Fruit fly (Drosophila melanogaster): ENCODE data around the gene Gdap1.
A peak's percentile ranks its signal among the peaks of the same experiment; 100 is the strongest.

Gene Gdap1

DNA sequence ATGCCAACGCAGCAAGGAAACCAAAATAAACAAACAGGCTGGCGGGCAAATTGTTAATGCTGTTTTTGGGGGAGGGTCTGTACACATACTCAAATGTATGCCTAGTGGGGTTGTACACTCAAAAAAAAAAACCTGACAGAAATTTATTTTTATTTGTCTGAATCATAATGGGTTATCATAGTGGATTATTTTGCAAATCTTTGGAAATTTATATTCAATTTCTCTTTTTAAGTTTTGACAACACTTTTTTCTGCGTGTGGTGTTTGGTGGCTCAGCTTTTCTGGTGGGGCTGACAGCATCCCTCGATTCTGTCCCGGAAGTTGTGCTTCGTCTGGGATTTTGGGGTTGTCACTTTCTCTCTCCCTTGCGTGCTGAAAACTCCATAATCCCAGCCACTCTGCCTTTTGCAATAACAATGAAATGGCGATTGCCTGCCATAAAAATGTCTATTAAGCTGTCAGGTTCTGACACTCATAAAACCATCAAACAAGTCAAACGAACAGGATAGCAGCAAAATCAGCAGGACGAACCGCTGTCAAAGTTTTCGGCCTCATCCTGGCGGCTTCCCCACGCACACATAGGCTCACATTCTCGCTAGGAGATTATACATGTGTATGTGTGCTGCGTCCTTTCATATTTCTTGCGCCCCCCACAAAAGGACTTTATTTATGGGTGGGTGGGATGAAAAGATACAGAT is 13.3 kb downstream of the Gdap1 start (continued):
- TF ChIP-seq CG6654 (GFP tag; optimal IDR thresholded peaks at IDR 0.05) = peak; percentile 40
- peak; percentile 74 for TF ChIP-seq ERR (GFP tag; optimal IDR thresholded peaks at IDR 0.05)
- TF ChIP-seq ken (GFP tag; IDR thresholded peaks at IDR 0.05) = peak; percentile 85
- TF ChIP-seq Hr51 (GFP tag; optimal IDR thresholded peaks at IDR 0.05) = peak; percentile 54 to 85
- no peak for TF ChIP-seq CG17186 (GFP tag; optimal IDR thresholded peaks at IDR 0.05)

DNA sequence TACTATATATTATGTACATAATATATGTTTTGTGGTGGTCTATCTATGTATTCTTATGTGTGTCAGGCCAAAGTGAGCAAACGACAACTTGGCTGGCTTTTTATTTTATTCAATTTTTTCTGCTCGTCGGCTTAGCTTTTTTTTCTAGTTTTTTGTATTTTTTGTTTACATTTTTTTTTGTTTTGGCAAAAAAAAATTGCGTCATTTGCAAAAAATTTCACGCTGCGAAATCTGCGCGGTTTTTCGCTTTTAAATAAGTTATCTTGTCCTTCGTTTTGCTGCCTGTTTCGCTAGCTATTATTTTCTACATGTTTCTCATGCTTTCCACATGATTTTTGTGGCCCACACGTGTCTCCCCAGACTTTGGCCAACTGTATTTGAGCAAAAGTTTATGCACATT is 30.7 kb downstream of the Gdap1 start:
- TF ChIP-seq slbo (GFP tag; IDR thresholded peaks at IDR 0.05) (no peak), CG10321 (GFP tag; IDR thresholded peaks at IDR 0.05) (no peak), CG11456 (GFP tag; IDR thresholded peaks at IDR 0.05) (no peak), CkIIα-i1 (GFP tag; IDR thresholded peaks at IDR 0.05) (no peak), Ets65A (GFP tag) (peak; percentile 23)

DNA sequence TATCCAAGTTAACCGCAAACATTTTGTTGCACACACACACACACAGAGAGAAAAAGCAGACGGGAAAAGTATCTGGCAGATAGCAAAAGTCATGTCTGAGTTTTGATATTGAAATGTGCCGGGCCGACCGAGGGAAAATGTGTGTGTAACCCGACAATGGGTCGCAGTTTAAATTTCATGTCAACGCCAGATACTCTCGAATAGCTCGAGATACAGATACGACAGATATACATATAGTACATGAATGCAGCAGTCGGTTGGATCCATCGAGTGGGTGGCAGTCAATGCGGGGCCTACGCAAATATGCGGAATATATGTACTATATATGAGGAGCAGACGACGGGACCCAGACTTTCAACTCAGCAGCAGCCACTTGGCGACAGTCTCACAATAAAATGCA is 34.3 kb downstream of the Gdap1 start:
- TF ChIP-seq Med (GFP tag) (peak; percentile 64), CG8924 (tag; optimal IDR thresholded peaks at IDR 0.05) (no peak)

DNA sequence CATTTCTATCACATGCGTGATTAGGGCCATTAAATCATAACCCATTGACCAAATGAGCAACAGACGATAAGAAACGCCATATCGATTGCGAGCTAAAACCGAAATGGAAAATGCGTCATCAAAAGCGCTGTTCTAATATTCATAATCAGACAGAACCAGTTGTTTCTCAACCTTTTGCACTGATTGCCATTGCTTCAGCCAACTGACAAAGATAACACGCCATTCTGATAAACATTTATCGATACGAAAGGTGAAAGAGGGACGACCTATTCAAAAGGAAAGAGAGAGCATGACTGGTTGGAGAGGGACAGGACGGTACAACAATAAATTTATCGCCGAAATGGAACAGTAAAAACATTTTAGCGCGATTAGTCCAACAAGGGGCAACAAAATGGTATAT is 35.0 kb downstream of the Gdap1 start:
- TF ChIP-seq CG6765 (GFP tag; optimal IDR thresholded peaks at IDR 0.05) (no peak), CG34376 (GFP tag; optimal IDR thresholded peaks at IDR 0.05) (peak; percentile 34), CG15479 (GFP tag; optimal IDR thresholded peaks at IDR 0.05) (peak; percentile 68), lab (GFP tag; optimal IDR thresholded peaks at IDR 0.05) (peak; percentile 59), cwo (GFP tag; optimal IDR thresholded peaks at IDR 0.05) (peak; percentile 40), Hr78 (GFP tag; optimal IDR thresholded peaks at IDR 0.05) (peak in 1 of 2 experiments; percentile 60), CG5180 (GFP tag; optimal IDR thresholded peaks at IDR 0.05) (no peak), sc (optimal IDR thresholded peaks at IDR 0.05) (no peak), sc (GFP tag; optimal IDR thresholded peaks at IDR 0.05) (no peak), grn (GFP tag; optimal IDR thresholded peaks at IDR 0.05) (peak; percentile 62), caup (GFP tag; optimal IDR thresholded peaks at IDR 0.05; ENCODE audit: severe bottlenecking) (peak; percentile 27), Pdp1 (GFP tag; optimal IDR thresholded peaks at IDR 0.05) (peak in 1 of 2 experiments; percentile 13), exex (tag; optimal IDR thresholded peaks at IDR 0.05) (peak; percentile 88), sd (tag; optimal IDR thresholded peaks at IDR 0.05) (peak; percentile 53), sug (tag; optimal IDR thresholded peaks at IDR 0.05) (peak; percentile 63), crp (GFP tag; optimal IDR thresholded peaks at IDR 0.05) (no peak), Ets65A (GFP tag) (peak; percentile 72), mirr (GFP tag; optimal IDR thresholded peaks at IDR 0.05) (peak; percentile 92), sens-2 (GFP tag; IDR thresholded peaks at IDR 0.05) (peak; percentile 35; the same call in 1 of the 2 replicates), CG30403 (GFP tag; optimal IDR thresholded peaks at IDR 0.05) (no peak), sim (GFP tag; IDR thresholded peaks at IDR 0.05) (no peak), Dfd (GFP tag; optimal IDR thresholded peaks at IDR 0.05) (no peak), GATAe (GFP tag; conservative IDR thresholded peaks at IDR 0.05) (peak; percentile 40)

All from whole organism, embryonic.